Worm (Caenorhabditis elegans) whole organism, L4/young adult: ENCODE data around the gene F55G11.6.

Source experiments
- W03F9.2 ChIP-seq: fragments of 150-350 bp; optimal IDR thresholded peaks from 2 replicates; lab custom pipeline; 2014; ENCODE audit warnings: missing biosample characterization, missing genetic modification characterization
- dao-5 ChIP-seq: sonication (generic microtip); optimal IDR thresholded peaks from 2 replicates; lab custom pipeline; 2016; ENCODE audit warnings: missing genotype, missing genetic modification characterization, moderate library complexity, missing compliant biosample characterization
- him-1 ChIP-seq: sonication (generic microtip); optimal IDR thresholded peaks from 2 replicates; lab custom pipeline; 2016; ENCODE audit warnings: missing genotype, missing genetic modification reagents, missing genetic modification characterization, missing compliant biosample characterization

Gene F55G11.6

DNA sequence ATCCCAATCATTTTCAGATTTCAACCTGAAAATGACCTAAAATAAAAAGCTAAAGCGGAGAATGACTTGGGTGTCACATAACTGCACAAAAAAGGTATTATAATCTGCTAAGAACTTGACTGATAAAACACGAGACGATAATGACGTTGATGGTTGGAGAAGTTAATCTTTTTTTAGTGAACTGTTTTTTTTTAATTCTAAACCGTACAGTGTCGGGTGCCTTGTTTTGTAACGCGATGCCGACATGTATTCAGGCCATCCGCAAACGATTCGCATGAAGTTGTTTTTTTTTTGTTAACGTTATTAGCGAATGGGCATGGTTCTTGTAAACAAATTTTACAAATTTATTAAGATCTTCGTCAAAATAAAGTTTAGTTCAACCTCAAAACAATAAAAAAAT lies 31.5 kb downstream of the F55G11.6 start, which contains the start of gene K10D11.6:
K10D11.6 (minus strand) TSS at position 101 of the 400 bp plus-strand sequence.
- TF ChIP-seq W03F9.2 (tag; lab: Kevin White, UChicago): no peak
- no peak for TF ChIP-seq him-1 (tag; lab: Kevin White, UChicago)
- no peak for TF ChIP-seq dao-5 (tag; lab: Kevin White, UChicago)

DNA sequence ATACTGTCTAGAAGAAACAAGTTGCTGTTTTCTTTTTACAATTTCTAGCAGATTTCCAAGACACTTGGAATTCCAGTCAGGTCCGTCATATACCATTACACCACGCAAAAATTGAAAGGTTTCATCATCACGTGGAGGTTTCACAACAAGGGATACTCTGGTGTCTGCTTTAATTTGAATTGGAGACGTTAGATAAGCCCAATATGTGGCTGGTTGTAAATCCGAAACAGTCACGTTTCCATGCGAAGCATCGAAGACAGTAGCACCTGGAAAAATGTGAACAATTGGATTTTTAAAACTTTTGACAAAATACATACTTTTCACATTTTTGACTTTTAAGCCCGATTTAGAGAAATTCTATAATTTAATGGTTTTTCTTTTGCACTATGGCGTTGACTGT lies 32.8 kb downstream of the F55G11.6 start:
- no peak for TF ChIP-seq dao-5 (tag; lab: Kevin White, UChicago)
- no peak for TF ChIP-seq him-1 (tag; lab: Kevin White, UChicago)
- TF ChIP-seq W03F9.2 (tag; lab: Kevin White, UChicago): no peak

DNA sequence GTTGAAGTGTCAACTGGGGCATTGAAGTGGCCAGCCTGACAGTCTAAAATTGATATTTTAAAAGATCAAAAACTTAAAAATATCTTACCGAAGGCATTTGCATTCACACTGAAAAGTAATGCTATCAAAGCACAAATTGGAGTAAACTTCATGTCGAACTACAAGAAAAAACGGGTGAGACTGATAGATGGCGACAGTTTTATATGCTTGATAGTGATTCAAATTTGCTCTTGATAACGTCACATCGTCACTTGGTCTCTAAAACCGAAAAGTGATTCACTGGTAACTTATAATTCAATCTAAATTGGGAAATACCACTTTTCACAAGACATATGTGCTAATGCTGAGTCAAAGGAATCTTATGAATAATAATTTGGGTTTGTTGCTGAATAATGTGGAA lies 33.8 kb downstream of the F55G11.6 start, which contains the start of gene K10D11.5:
K10D11.5 (minus strand) TSS at position 215 of the 400 bp plus-strand sequence.
- TF ChIP-seq him-1 (tag; lab: Kevin White, UChicago) (no peak), dao-5 (tag; lab: Kevin White, UChicago) (no peak), W03F9.2 (tag; lab: Kevin White, UChicago) (no peak)

DNA sequence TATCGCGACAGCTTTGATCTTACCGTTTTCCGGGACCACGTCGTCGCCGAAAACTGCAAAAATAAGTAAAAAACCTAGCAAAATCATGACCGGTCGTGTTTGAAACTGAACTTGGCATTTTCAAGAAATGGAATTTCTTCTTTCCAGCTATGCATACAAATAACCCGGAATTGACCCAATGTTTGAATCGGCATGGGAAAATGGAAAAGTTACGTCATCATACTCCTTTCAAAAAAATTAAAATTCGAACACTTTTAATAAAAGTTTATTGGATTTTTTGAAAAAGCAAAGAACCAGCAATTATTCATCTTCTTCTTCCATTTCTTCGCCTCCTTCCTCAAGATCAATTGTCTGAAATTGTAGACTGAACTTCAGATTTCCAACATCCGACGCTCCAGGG lies 36.5 kb downstream of the F55G11.6 start, which contains the start of gene K10D11.4:
K10D11.4 (minus strand) TSS at position 101 of the 400 bp plus-strand sequence.
- TF ChIP-seq him-1 (tag; lab: Kevin White, UChicago): no peak
- no peak for TF ChIP-seq W03F9.2 (tag; lab: Kevin White, UChicago)

DNA sequence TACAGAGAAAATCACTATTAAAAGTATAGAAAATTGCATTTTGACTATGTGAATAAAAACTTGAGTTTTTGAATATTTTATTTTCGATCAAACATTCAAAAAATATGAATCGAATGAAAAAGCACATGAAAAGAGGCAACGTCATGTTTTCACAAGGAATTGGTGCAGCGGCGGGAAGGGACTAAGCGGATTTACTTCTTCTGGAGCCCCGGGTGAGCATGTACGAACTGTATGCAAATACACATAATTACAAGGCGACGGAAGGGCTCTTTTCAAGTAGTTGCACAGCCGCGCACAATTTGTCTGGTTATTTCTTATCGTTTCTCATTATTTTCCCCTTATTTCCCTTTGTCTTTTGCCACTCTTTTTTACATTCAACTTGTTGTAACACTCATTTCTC lies 38.1 kb downstream of the F55G11.6 start, which contains the start of gene K10D11.7:
K10D11.7 (minus strand) TSS at position 101 of the 400 bp plus-strand sequence.
- TF ChIP-seq dao-5 (tag; lab: Kevin White, UChicago) (no peak), him-1 (tag; lab: Kevin White, UChicago) (no peak), W03F9.2 (tag; lab: Kevin White, UChicago) (no peak)

DNA sequence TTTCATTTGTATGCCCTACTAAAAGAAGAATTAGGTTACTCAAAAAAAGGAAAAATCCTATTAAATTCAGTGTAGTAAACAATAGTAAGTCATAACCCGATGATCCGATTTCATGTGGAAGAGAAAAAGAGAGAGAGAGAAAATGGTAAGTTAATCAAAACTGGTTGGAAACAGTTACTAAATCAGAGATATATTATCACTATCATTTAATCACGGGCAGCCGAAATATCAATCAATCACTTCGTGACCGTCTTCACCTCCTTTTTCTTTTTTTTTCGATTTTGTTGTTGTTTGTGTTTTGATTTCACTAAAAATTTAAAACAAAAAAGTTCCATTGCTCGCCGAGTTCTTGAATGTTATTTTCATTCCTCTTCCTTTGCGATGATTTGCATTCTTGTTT lies 39.7 kb downstream of the F55G11.6 start:
- TF ChIP-seq W03F9.2 (tag; lab: Kevin White, UChicago) (no peak), dao-5 (tag; lab: Kevin White, UChicago) (no peak), him-1 (tag; lab: Kevin White, UChicago) (no peak)

DNA sequence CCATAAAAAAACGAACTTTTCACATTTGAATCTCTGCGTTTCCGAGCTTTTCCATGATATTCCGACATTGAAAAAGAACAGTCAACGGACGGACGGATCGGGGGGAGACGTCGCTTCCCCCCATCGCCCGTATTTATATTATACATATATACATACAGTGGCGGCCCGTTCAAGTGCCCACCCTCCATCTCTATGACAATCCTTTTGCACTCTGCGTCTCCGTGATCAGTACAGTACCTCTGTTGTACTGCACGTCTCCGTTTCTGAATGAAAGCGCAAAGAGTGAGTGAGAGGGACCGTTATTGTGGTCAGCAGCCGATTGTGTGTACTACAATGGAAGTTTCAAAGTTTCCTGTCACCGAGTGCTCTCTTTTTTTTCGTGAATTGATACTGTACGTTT lies 41.3 kb downstream of the F55G11.6 start:
- no peak for TF ChIP-seq W03F9.2 (tag; lab: Kevin White, UChicago)
- TF ChIP-seq dao-5 (tag; lab: Kevin White, UChicago): no peak

DNA sequence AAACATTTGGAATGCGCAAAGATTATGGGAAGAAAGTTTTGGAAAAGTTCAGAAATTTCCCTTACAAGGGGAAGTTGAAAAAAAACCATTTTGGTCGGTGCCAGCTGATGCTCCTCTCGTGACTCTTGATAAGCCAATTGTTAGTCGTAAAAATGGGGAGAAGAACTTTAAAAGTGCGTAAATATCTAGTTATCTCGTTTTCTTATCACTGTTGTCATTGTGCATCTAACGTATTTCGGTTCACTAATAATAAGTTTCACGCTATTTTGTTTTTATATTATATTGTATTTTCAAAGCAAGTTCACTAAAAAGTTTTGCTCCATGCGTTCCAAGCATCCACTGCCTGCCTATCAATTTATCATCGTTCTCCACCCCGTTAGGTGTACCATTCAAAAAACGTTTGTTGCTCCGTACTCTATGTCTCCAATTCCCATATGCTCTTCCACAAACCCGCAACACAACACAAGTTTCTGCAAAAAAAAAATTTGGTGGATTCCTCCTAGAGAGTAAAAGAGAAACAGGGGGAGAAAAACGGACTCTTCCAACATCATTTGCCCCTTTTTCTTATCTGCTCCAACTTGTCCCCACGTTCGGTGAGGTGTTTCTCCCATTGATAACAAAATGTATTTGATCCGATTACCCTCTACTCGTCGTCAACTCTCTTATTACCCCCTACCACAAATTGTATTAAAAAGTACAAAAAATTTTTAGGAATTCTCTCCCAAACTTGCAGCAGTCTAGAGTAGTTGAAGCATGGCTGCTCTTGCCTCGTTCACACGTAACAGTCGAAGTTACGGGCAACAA lies 50.8 kb downstream of the F55G11.6 start, which contains the start of gene mbk-2:
mbk-2 (plus strand) TSS at position 754 of the 804 bp plus-strand sequence.
- TF ChIP-seq dao-5 (tag; lab: Kevin White, UChicago): no peak
- no peak for TF ChIP-seq W03F9.2 (tag; lab: Kevin White, UChicago)
- no peak for TF ChIP-seq him-1 (tag; lab: Kevin White, UChicago)
